Worm (Caenorhabditis elegans): ENCODE data around the gene R04F11.3.
A peak's percentile ranks its signal among the peaks of the same experiment; 100 is the strongest.

R04F11.3 gene

DNA sequence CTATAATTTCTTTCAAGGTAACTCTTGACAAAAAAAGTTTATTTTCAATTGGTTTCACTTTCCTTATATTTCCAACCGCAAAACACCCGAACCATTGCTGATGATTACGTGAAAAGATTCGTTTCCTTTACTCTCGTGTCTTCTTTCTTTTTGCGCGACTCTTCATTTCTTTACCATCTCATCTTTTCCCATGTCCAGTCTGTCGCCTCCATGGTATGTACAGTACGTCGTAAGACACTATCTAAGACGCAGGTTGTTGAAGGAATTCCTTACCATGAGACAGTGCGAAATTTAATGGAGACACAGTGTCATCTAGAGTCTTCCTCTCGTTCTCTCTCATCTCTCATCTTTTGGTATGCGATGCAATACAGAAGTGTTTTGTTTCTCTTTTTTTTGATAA lies 16.8 kb downstream of the R04F11.3 start (continued):
- TF ChIP-seq nhr-84 (tag; optimal IDR thresholded peaks at IDR 0.05) = no peak
- TF ChIP-seq snpc-4 (tag; optimal IDR thresholded peaks at IDR 0.05) = no peak
- TF ChIP-seq mep-1 (tag; optimal IDR thresholded peaks at IDR 0.05) = peak; percentile 73
- TF ChIP-seq lin-15B (tag; optimal IDR thresholded peaks at IDR 0.05) = no peak
- TF ChIP-seq unc-30 (tag; optimal IDR thresholded peaks at IDR 0.05) = no peak
- TF ChIP-seq hlh-4 (tag; optimal IDR thresholded peaks at IDR 0.05) = no peak
- no peak for TF ChIP-seq ceh-90 (tag; optimal IDR thresholded peaks at IDR 0.05)
- no peak for TF ChIP-seq efl-3 (GFP tag; optimal IDR thresholded peaks at IDR 0.05)
- peak; percentile 37 for TF ChIP-seq swsn-7 (tag; optimal IDR thresholded peaks at IDR 0.05)
- no peak for TF ChIP-seq pag-3 (tag; optimal IDR thresholded peaks at IDR 0.05; ENCODE audit: borderline replicate concordance, insufficient read depth)
- peak; percentile 16 to 85 for TF ChIP-seq lin-35 (GFP tag; optimal IDR thresholded peaks at IDR 0.05)
- TF ChIP-seq blmp-1 (tag; optimal IDR thresholded peaks at IDR 0.05) = peak; percentile 97
- peak; percentile 60 for TF ChIP-seq skn-1 (tag; optimal IDR thresholded peaks at IDR 0.05)
- peak; percentile 64 for TF ChIP-seq nhr-77 (tag; optimal IDR thresholded peaks at IDR 0.05)
- no peak for TF ChIP-seq dsc-1 (tag; optimal IDR thresholded peaks at IDR 0.05)
- peak; percentile 58 to 72 for TF ChIP-seq efl-1 (optimal IDR thresholded peaks at IDR 0.05)
- peak; percentile 3 to 91 for TF ChIP-seq efl-1 (GFP tag; optimal IDR thresholded peaks at IDR 0.05 in 1 of 2)
- no peak for TF ChIP-seq unc-86 (tag; optimal IDR thresholded peaks at IDR 0.05)
- TF ChIP-seq ceh-63 (GFP tag; optimal IDR thresholded peaks at IDR 0.05) = no peak
- TF ChIP-seq lin-39 (tag; optimal IDR thresholded peaks at IDR 0.05) = no peak
- TF ChIP-seq isw-1 (GFP tag; IDR thresholded peaks at IDR 0.05) = no peak
- no peak for TF ChIP-seq fkh-10 (GFP tag; optimal IDR thresholded peaks at IDR 0.05)
- TF ChIP-seq nhr-12 (tag; optimal IDR thresholded peaks at IDR 0.05) = no peak
- TF ChIP-seq nhr-47 (tag; optimal IDR thresholded peaks at IDR 0.05) = peak; percentile 35
- no peak for TF ChIP-seq tlp-1 (tag; optimal IDR thresholded peaks at IDR 0.05)
- no peak for TF ChIP-seq rnt-1 (tag; optimal IDR thresholded peaks at IDR 0.05)
- TF ChIP-seq ceh-88 (GFP tag; IDR thresholded peaks at IDR 0.05) = no peak
- TF ChIP-seq lin-14 (GFP tag; optimal IDR thresholded peaks at IDR 0.05) = peak; percentile 84
- no peak for TF ChIP-seq unc-98 (GFP tag; IDR thresholded peaks at IDR 0.05)
- no peak for TF ChIP-seq egl-13 (tag; optimal IDR thresholded peaks at IDR 0.05)
- TF ChIP-seq elt-3 (tag; optimal IDR thresholded peaks at IDR 0.05) = peak in 3 of 6 experiments; percentile 83 to 92 (median 89)
- TF ChIP-seq pqm-1 (tag; optimal IDR thresholded peaks at IDR 0.05) = no peak
- no peak for TF ChIP-seq sptf-1 (tag; optimal IDR thresholded peaks at IDR 0.05)
- TF ChIP-seq zip-4 (GFP tag; optimal IDR thresholded peaks at IDR 0.05) = no peak
- TF ChIP-seq ama-1 (optimal IDR thresholded peaks at IDR 0.05) = peak; percentile 35
- peak; percentile 43 for TF ChIP-seq elt-2 (tag; optimal IDR thresholded peaks at IDR 0.05)
- TF ChIP-seq ces-1 (GFP tag; optimal IDR thresholded peaks at IDR 0.05) = no peak
- TF ChIP-seq pax-3 (tag; optimal IDR thresholded peaks at IDR 0.05) = no peak
- TF ChIP-seq tbx-2 (tag; optimal IDR thresholded peaks at IDR 0.05) = peak; percentile 49
- TF ChIP-seq hpl-2 (GFP tag; optimal IDR thresholded peaks at IDR 0.05) = no peak
- no peak for TF ChIP-seq F16B12.6 (tag; optimal IDR thresholded peaks at IDR 0.05)
- TF ChIP-seq C04F5.9 (tag; optimal IDR thresholded peaks at IDR 0.05) = no peak
- no peak for TF ChIP-seq fkh-8 (tag; optimal IDR thresholded peaks at IDR 0.05)

DNA sequence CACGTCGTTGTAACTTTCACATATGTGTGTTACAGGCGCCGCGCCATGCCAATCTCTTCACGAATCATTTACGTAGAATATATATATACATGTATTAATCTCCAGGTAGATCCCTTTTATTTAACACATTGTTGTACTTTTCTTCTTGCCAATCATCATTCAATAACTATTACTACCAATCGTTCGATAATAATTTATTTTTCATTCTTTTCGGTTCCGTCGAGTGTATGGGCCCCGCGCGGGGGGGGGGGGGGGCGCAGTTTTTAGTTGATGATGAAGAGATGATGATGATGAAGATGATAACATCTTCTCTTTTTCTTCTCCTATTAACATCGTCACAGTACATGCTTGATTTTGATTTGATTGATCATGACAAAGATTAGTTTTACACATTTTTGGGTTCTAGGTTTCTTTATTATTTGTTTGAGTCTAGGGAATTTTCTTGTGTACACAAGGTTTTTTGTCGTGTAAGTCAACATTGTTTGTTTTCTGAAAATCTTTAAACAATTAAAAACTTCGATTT lies 17.7 kb downstream of the R04F11.3 start:
- TF ChIP-seq nhr-85 (tag) (peak; percentile 90), pqm-1 (tag; optimal IDR thresholded peaks at IDR 0.05) (no peak), ama-1 (optimal IDR thresholded peaks at IDR 0.05) (no peak), C16A3.4 (tag; optimal IDR thresholded peaks at IDR 0.05) (no peak), elt-2 (tag; optimal IDR thresholded peaks at IDR 0.05) (no peak), pag-3 (tag; optimal IDR thresholded peaks at IDR 0.05; ENCODE audit: borderline replicate concordance, insufficient read depth) (no peak), xbp-1 (tag; optimal IDR thresholded peaks at IDR 0.05) (no peak), ztf-11 (tag; optimal IDR thresholded peaks at IDR 0.05) (no peak), fos-1 (tag; optimal IDR thresholded peaks at IDR 0.05) (no peak), jun-1 (tag; optimal IDR thresholded peaks at IDR 0.05) (no peak), nhr-237 (tag; optimal IDR thresholded peaks at IDR 0.05) (no peak), C04F5.9 (tag; optimal IDR thresholded peaks at IDR 0.05) (no peak), irx-1 (tag; optimal IDR thresholded peaks at IDR 0.05) (no peak), ceh-63 (GFP tag; optimal IDR thresholded peaks at IDR 0.05) (no peak), egl-13 (tag; optimal IDR thresholded peaks at IDR 0.05) (no peak), nhr-11 (tag; optimal IDR thresholded peaks at IDR 0.05) (no peak), snu-23 (GFP tag; optimal IDR thresholded peaks at IDR 0.05) (no peak), nhr-19 (GFP tag; conservative IDR thresholded peaks at IDR 0.05) (0 out of 2 replicates have a peak, but pooled peaks have one; percentile 7), unc-30 (tag; optimal IDR thresholded peaks at IDR 0.05) (no peak), nhr-20 (tag; optimal IDR thresholded peaks at IDR 0.05) (peak; percentile 46), dsc-1 (tag; optimal IDR thresholded peaks at IDR 0.05) (no peak)
